Fruit fly (Drosophila melanogaster): ENCODE measurements around the gene CG3939.

The CG3939 gene

dm6 chrX:3157048-3157703 is 17.6 kb upstream of the CG3939 start (continued):
- TF ChIP-seq CG1792 (GFP tag; optimal IDR thresholded peaks at IDR 0.05): no peak
- TF ChIP-seq ftz-f1 (GFP tag; optimal IDR thresholded peaks at IDR 0.05): no peak
- TF ChIP-seq onecut (GFP tag; IDR thresholded peaks at IDR 0.05): no peak
- no peak for TF ChIP-seq CG13296 (GFP tag; optimal IDR thresholded peaks at IDR 0.05)
- no peak for TF ChIP-seq CG6254 (GFP tag; optimal IDR thresholded peaks at IDR 0.05)
- TF ChIP-seq CG10147 (GFP tag; optimal IDR thresholded peaks at IDR 0.05): no peak
- peak; percentile 37; the same call in 1 of the 2 replicates for TF ChIP-seq Atf6 (GFP tag; IDR thresholded peaks at IDR 0.05)
- TF ChIP-seq CG11695 (GFP tag; IDR thresholded peaks at IDR 0.05): no peak
- TF ChIP-seq bbx (GFP tag; IDR thresholded peaks at IDR 0.05; ENCODE audit: partially characterized antibody): no peak
- no peak for TF ChIP-seq schlank (tag; optimal IDR thresholded peaks at IDR 0.05)
- TF ChIP-seq CG2875 (GFP tag; optimal IDR thresholded peaks at IDR 0.05): no peak
- TF ChIP-seq CG4617 (GFP tag; optimal IDR thresholded peaks at IDR 0.05; ENCODE audit: borderline replicate concordance): no peak
- TF ChIP-seq hb (GFP tag; IDR thresholded peaks at IDR 0.05; ENCODE audit: partially characterized antibody): no peak
- peak; percentile 29 for TF ChIP-seq CG9817 (tag; optimal IDR thresholded peaks at IDR 0.05)

dm6 chrX:3158620-3159019 is 16.2 kb upstream of the CG3939 start:
- peak; percentile 18 for TF ChIP-seq grn (GFP tag; optimal IDR thresholded peaks at IDR 0.05)
- peak; percentile 62 for TF ChIP-seq sqz (GFP tag; optimal IDR thresholded peaks at IDR 0.05)
- no peak for TF ChIP-seq CG8089 (GFP tag; optimal IDR thresholded peaks at IDR 0.05)
- TF ChIP-seq Six4 (GFP tag; optimal IDR thresholded peaks at IDR 0.05): no peak
- TF ChIP-seq CG33557 (GFP tag; optimal IDR thresholded peaks at IDR 0.05): no peak
- peak; percentile 73 for TF ChIP-seq nom (GFP tag; optimal IDR thresholded peaks at IDR 0.05)
- TF ChIP-seq H15 (GFP tag; IDR thresholded peaks at IDR 0.05): no peak
- TF ChIP-seq PHDP (tag; optimal IDR thresholded peaks at IDR 0.05): no peak

DNA sequence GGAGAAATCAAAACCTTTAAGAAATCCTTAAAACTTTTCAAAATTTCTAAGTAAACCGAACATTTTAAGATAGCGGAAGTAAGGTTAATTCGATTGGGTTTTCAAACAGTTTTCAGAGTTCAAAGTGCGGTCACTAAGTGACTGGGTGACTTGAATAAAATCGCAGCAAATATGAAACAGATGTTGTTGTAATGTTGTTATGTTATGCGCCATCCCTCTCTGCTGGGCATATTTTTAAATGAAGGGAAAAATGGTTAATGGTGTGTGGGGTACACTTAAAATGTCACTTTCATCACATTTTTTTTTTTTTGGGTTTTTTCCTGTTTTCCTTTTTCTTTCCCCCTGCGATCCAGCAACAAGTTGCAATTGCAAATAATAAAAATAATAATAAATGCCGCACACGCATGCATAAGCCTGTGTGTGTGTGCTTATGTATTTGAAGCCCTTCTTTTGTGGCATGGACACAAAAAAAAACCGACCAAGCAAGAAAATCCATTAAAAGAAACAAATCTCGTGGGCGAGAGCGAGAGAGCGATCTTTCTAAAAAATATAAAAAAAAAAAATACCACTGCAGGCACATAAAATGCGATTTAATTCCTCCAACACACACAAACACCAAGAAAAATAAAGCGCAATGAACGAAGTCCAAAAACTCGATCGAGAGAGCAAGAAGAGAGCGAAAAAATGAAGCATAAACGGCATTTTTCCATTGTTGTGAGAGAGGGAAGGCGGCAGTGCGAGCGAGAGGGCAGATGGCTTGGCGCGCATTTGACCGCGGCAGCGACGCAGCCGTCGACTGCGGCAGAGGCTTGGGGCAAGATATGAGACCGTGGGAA is 13.1 kb upstream of the CG3939 start:
- TF ChIP-seq CG18011 (GFP tag; optimal IDR thresholded peaks at IDR 0.05) (no peak), wor (GFP tag; IDR thresholded peaks at IDR 0.05) (no peak), CG9797 (GFP tag; optimal IDR thresholded peaks at IDR 0.05) (no peak), CG17359 (tag; optimal IDR thresholded peaks at IDR 0.05) (no peak), abd-A (tag; optimal IDR thresholded peaks at IDR 0.05) (peak; percentile 39), fd96Cb (tag; optimal IDR thresholded peaks at IDR 0.05) (no peak), CG2712 (tag; optimal IDR thresholded peaks at IDR 0.05) (no peak), CG2199 (GFP tag; IDR thresholded peaks at IDR 0.05) (no peak), bsh (GFP tag; optimal IDR thresholded peaks at IDR 0.05) (peak in 1 of 2 experiments; percentile 30), H2.0 (GFP tag; IDR thresholded peaks at IDR 0.05) (no peak), CG3163 (GFP tag; optimal IDR thresholded peaks at IDR 0.05) (no peak), CG4404 (GFP tag; IDR thresholded peaks at IDR 0.05) (no peak), twi (tag; optimal IDR thresholded peaks at IDR 0.05) (peak; percentile 83), Trl (optimal IDR thresholded peaks at IDR 0.05) (peak; percentile 49 to 74), Trl (GFP tag; optimal IDR thresholded peaks at IDR 0.05) (no peak), danr (GFP tag; IDR thresholded peaks at IDR 0.05) (no peak), pros (GFP tag; optimal IDR thresholded peaks at IDR 0.05) (peak; percentile 47), chinmo (GFP tag; IDR thresholded peaks at IDR 0.05; ENCODE audit: partially characterized antibody) (peak; percentile 62; the same call in 2 of the 4 replicates), CG32767 (GFP tag; IDR thresholded peaks at IDR 0.05) (no peak), zfh1 (GFP tag; IDR thresholded peaks at IDR 0.05) (no peak), CG1832 (GFP tag; optimal IDR thresholded peaks at IDR 0.05) (peak; percentile 82), kay (GFP tag; optimal IDR thresholded peaks at IDR 0.05) (no peak), klu (GFP tag; IDR thresholded peaks at IDR 0.05) (no peak), ato (GFP tag; IDR thresholded peaks at IDR 0.05; ENCODE audit: partially characterized antibody) (no peak), shn (GFP tag; optimal IDR thresholded peaks at IDR 0.05) (no peak)
